Fruit fly (Drosophila melanogaster): ENCODE measurements around the gene Fit1.

Gene Fit1

dm6 chr3L:4071561-4072049 lies 31.8 kb upstream of the Fit1 start, which contains the start of gene wit (continued):
- TF ChIP-seq CG15011 (GFP tag; optimal IDR thresholded peaks at IDR 0.05) (no peak), Dfd (GFP tag; optimal IDR thresholded peaks at IDR 0.05) (no peak), tio (GFP tag; optimal IDR thresholded peaks at IDR 0.05) (no peak), Poxn (GFP tag; IDR thresholded peaks at IDR 0.05) (no peak), CG2199 (GFP tag; IDR thresholded peaks at IDR 0.05) (no peak), CG11085 (GFP tag; IDR thresholded peaks at IDR 0.05) (no peak), vnd (GFP tag; IDR thresholded peaks at IDR 0.05; ENCODE audit: partially characterized antibody) (no peak), CG17568 (GFP tag; optimal IDR thresholded peaks at IDR 0.05) (peak; percentile 14), H2.0 (GFP tag; IDR thresholded peaks at IDR 0.05) (no peak; the same call in 1 of the 2 replicates), danr (GFP tag; IDR thresholded peaks at IDR 0.05) (no peak), CG9437 (GFP tag; optimal IDR thresholded peaks at IDR 0.05) (no peak), crc (GFP tag; optimal IDR thresholded peaks at IDR 0.05) (no peak), dysf (GFP tag; IDR thresholded peaks at IDR 0.05) (no peak; the same call in 2 of the 3 replicates), CG7987 (GFP tag; optimal IDR thresholded peaks at IDR 0.05) (peak; percentile 52), ken (GFP tag; IDR thresholded peaks at IDR 0.05) (no peak), CG17912 (GFP tag; optimal IDR thresholded peaks at IDR 0.05) (no peak), Ets65A (GFP tag) (peak; percentile 80), Abd-B (GFP tag; optimal IDR thresholded peaks at IDR 0.05) (no peak), chm (GFP tag; IDR thresholded peaks at IDR 0.05) (peak; percentile 83), CG32532 (GFP tag; IDR thresholded peaks at IDR 0.05) (peak; percentile 62; the same call in 1 of the 2 replicates), Myb (GFP tag; optimal IDR thresholded peaks at IDR 0.05) (no peak), peb (GFP tag; IDR thresholded peaks at IDR 0.05) (no peak), ssp (GFP tag; IDR thresholded peaks at IDR 0.05) (no peak), otp (GFP tag; IDR thresholded peaks at IDR 0.05) (peak; percentile 58; the same call in 2 of the 3 replicates), lab (GFP tag; optimal IDR thresholded peaks at IDR 0.05) (peak; percentile 60), CG7928 (GFP tag; optimal IDR thresholded peaks at IDR 0.05) (no peak), Dref (GFP tag; IDR thresholded peaks at IDR 0.05) (no peak), CG17359 (tag; optimal IDR thresholded peaks at IDR 0.05) (peak; percentile 16), pita (GFP tag; optimal IDR thresholded peaks at IDR 0.05) (no peak), fd3F (GFP tag; optimal IDR thresholded peaks at IDR 0.05) (no peak), B-H2 (GFP tag; optimal IDR thresholded peaks at IDR 0.05) (no peak), pho (GFP tag; optimal IDR thresholded peaks at IDR 0.05) (peak; percentile 22), CG1832 (GFP tag; optimal IDR thresholded peaks at IDR 0.05) (no peak), Hr51 (GFP tag; optimal IDR thresholded peaks at IDR 0.05) (no peak), CG18599 (GFP tag; optimal IDR thresholded peaks at IDR 0.05) (peak; percentile 49), Dbx (GFP tag; IDR thresholded peaks at IDR 0.05) (0 out of 3 replicates have a peak, but pooled peaks have one; percentile 51), pzg (GFP tag; optimal IDR thresholded peaks at IDR 0.05) (no peak), CG12219 (GFP tag; optimal IDR thresholded peaks at IDR 0.05) (no peak), CG30431 (GFP tag; optimal IDR thresholded peaks at IDR 0.05) (no peak), lov (optimal IDR thresholded peaks at IDR 0.05) (no peak), lov (GFP tag; IDR thresholded peaks at IDR 0.05) (no peak), fd96Cb (tag; optimal IDR thresholded peaks at IDR 0.05) (no peak), Mes4 (GFP tag; optimal IDR thresholded peaks at IDR 0.05) (peak; percentile 35), CG4360 (GFP tag; IDR thresholded peaks at IDR 0.05) (no peak), CG12391 (tag; optimal IDR thresholded peaks at IDR 0.05) (no peak), CG12104 (GFP tag; optimal IDR thresholded peaks at IDR 0.05) (no peak), CG6813 (GFP tag; optimal IDR thresholded peaks at IDR 0.05) (peak; percentile 43), toy (GFP tag; IDR thresholded peaks at IDR 0.05) (no peak), pfk (GFP tag; optimal IDR thresholded peaks at IDR 0.05) (no peak), CG4328 (GFP tag; optimal IDR thresholded peaks at IDR 0.05) (peak; percentile 18), wdn (GFP tag; IDR thresholded peaks at IDR 0.05) (peak; percentile 14; the same call in 1 of the 2 replicates)
